Fruit fly (Drosophila melanogaster) ovary, adult (tissue): ENCODE results near the gene SuUR.

Experiments used
- CG17801 ChIP-seq: fragments of 200-800 bp; optimal IDR thresholded peaks from 2 replicates; lab custom pipeline; 2019; ENCODE audit warnings: missing biosample characterization, mild to moderate bottlenecking, missing genetic modification characterization, moderate library complexity; ENCODE audit not compliant: partially characterized antibody

Gene SuUR

DNA sequence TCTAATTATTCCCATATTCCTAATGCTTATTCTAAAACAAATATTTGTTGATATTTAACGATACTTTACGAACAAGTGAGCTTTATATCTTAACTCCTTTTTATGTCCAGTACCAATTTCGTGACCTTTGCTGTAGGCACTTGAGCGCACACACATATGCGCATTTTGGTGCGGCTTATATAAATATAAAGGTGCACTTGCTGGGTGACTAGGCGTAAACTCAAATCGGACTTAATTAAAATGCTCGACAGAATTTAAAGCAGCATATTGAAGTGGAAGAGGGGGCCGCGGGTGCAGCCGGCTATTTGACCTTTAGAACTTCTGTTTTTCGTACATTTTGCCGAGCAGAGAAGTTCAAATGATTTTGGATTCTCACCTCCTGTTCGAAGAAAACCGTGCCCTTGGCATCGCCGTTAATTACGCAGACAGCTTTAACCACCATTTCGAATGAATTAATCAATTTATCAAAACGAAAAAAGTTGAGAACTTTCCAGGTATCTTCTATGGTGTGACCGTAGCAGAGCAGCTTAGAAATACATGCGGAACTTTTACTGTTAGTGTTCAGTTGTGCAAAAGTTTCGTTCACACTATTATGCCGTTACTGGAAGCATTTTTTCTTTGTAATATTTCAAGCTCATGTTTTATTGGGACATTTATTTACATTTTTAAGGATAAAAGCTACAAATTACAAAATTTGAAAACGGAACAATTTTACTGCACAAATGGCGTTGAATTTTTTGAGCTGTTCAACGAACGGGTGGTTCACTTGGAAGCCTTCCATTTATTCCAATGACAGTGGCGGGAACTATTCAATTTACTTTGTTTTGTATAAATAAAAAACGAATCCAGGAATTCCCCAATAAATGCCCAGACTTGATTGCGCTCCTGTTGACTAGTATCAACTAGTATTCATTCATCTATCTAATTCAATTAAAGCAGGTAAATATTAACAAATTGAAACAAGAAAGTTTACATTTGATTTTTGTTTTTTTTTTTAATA, 48.7 kb downstream of the SuUR start, which contains the start of gene Sod1:
Sod1 (minus strand) TSS at position 543 of the 1,000 bp plus-strand sequence.
- TF ChIP-seq CG17801 (GFP tag; lab: Kevin White, UChicago) = peak; percentile 76

DNA sequence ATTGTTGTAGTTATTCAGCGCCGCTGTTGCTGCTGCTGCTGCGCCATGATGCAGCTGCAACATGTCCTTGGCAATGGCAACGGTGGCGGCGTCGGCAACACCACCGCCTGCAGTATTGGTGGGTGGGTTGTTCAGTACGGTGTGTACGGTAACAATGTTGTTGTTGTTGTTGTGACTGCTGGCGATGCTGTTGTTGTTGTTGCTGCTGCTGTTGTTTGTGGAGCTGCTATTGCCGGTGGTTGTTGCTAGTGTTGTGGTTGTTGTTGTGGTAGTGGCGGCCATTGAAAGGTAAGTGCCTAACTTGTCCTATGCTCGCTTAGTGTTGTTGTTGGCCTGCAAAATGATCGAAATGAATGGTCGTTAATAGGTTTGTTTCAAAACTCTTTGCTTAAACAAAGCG, 52.9 kb downstream of the SuUR start:
- no peak for TF ChIP-seq CG17801 (GFP tag; lab: Kevin White, UChicago)
